Fruit fly (Drosophila melanogaster): ENCODE measurements around the gene CG2186.

The CG2186 gene

dm6 chrX:10814113-10814512, 43.3 kb upstream of the CG2186 start (continued):
- TF ChIP-seq Trl (optimal IDR thresholded peaks at IDR 0.05) (peak; percentile 80 to 87), Trl (GFP tag; optimal IDR thresholded peaks at IDR 0.05) (peak; percentile 6), CG18764 (GFP tag; optimal IDR thresholded peaks at IDR 0.05) (no peak), lab (GFP tag; optimal IDR thresholded peaks at IDR 0.05) (peak; percentile 12), scrt (GFP tag; optimal IDR thresholded peaks at IDR 0.05) (peak; percentile 15), ATbp (GFP tag; optimal IDR thresholded peaks at IDR 0.05) (peak; percentile 19), CG32532 (GFP tag; IDR thresholded peaks at IDR 0.05) (0 out of 2 replicates have a peak, but pooled peaks have one; percentile 17), Rfx (GFP tag; IDR thresholded peaks at IDR 0.05) (no peak), croc (GFP tag; conservative IDR thresholded peaks at IDR 0.05) (no peak), CG11398 (GFP tag; optimal IDR thresholded peaks at IDR 0.05) (no peak)

- TF ChIP-seq Hsf (GFP tag; optimal IDR thresholded peaks at IDR 0.05) (peak; percentile 1), CG1529 (GFP tag; optimal IDR thresholded peaks at IDR 0.05) (peak; percentile 23), aop (GFP tag; IDR thresholded peaks at IDR 0.05) (no peak), p53 (GFP tag; optimal IDR thresholded peaks at IDR 0.05) (peak; percentile 1), pb (GFP tag; optimal IDR thresholded peaks at IDR 0.05) (no peak), sisA (GFP tag; IDR thresholded peaks at IDR 0.05) (0 out of 2 replicates have a peak, but pooled peaks have one; percentile 10), CG17359 (tag; optimal IDR thresholded peaks at IDR 0.05) (peak; percentile 76), Atf6 (GFP tag; IDR thresholded peaks at IDR 0.05) (0 out of 2 replicates have a peak, but pooled peaks have one; percentile 6), bcd (GFP tag; optimal IDR thresholded peaks at IDR 0.05) (peak; percentile 6), z (GFP tag; IDR thresholded peaks at IDR 0.05) (peak; percentile 79; the same call in 2 of the 3 replicates), CG14014 (GFP tag; IDR thresholded peaks at IDR 0.05) (peak; percentile 15; the same call in 1 of the 2 replicates), CG4820 (GFP tag; optimal IDR thresholded peaks at IDR 0.05) (peak; percentile 12), dan (GFP tag; IDR thresholded peaks at IDR 0.05) (no peak), Atf3 (GFP tag; optimal IDR thresholded peaks at IDR 0.05) (peak; percentile 23), ci (GFP tag; IDR thresholded peaks at IDR 0.05) (peak; percentile 47; the same call in 2 of the 3 replicates), pzg (GFP tag; optimal IDR thresholded peaks at IDR 0.05) (no peak), amos (GFP tag; IDR thresholded peaks at IDR 0.05; ENCODE audit: partially characterized antibody) (0 out of 2 replicates have a peak, but pooled peaks have one; percentile 25), CG1233 (GFP tag; optimal IDR thresholded peaks at IDR 0.05) (no peak), slbo (GFP tag; IDR thresholded peaks at IDR 0.05) (peak; percentile 27; the same call in 1 of the 2 replicates), CG10321 (GFP tag; IDR thresholded peaks at IDR 0.05) (no peak), dysf (GFP tag; IDR thresholded peaks at IDR 0.05) (0 out of 3 replicates have a peak, but pooled peaks have one; percentile 17), Xbp1 (GFP tag; optimal IDR thresholded peaks at IDR 0.05) (no peak), lab (GFP tag; optimal IDR thresholded peaks at IDR 0.05) (peak; percentile 2), CG3847 (GFP tag; IDR thresholded peaks at IDR 0.05) (no peak), CG32772 (GFP tag; IDR thresholded peaks at IDR 0.05) (peak; percentile 51; the same call in 1 of the 2 replicates), CG4360 (GFP tag; IDR thresholded peaks at IDR 0.05) (peak; percentile 14; the same call in 1 of the 2 replicates), wdn (GFP tag; IDR thresholded peaks at IDR 0.05) (no peak), CG12104 (GFP tag; optimal IDR thresholded peaks at IDR 0.05) (no peak), CG17385 (GFP tag; optimal IDR thresholded peaks at IDR 0.05) (peak; percentile 75), CG12942 (GFP tag; optimal IDR thresholded peaks at IDR 0.05) (no peak), CG2199 (GFP tag; IDR thresholded peaks at IDR 0.05) (peak; percentile 65), crol (GFP tag; IDR thresholded peaks at IDR 0.05) (peak; percentile 95), CG6254 (GFP tag; optimal IDR thresholded peaks at IDR 0.05) (peak; percentile 84), CG6791 (GFP tag; IDR thresholded peaks at IDR 0.05; ENCODE audit: partially characterized antibody) (0 out of 3 replicates have a peak, but pooled peaks have one; percentile 36), E2f2 (GFP tag; IDR thresholded peaks at IDR 0.05) (no peak), Sox102F (GFP tag; optimal IDR thresholded peaks at IDR 0.05) (no peak), en (GFP tag; optimal IDR thresholded peaks at IDR 0.05) (no peak), ATbp (GFP tag; optimal IDR thresholded peaks at IDR 0.05) (peak; percentile 32), zf30C (GFP tag; optimal IDR thresholded peaks at IDR 0.05) (peak; percentile 78), klu (GFP tag; IDR thresholded peaks at IDR 0.05) (no peak), cg (GFP tag; optimal IDR thresholded peaks at IDR 0.05) (peak; percentile 43), CG17186 (GFP tag; optimal IDR thresholded peaks at IDR 0.05) (no peak)
Measured at dm6 chrX:10814832-10815372, 42.6 kb upstream of the CG2186 start.

Measured in whole organism, embryonic.